Fruit fly (Drosophila melanogaster) whole organism, embryonic: Measurements from ENCODE around the gene Hph.

Experiments used
- B-H2 ChIP-seq: fragments of 200-800 bp; sonication (Bioruptor generic); optimal IDR thresholded peaks from 2 replicates; lab custom pipeline; 2018; ENCODE audit warnings: missing biosample characterization, mild to moderate bottlenecking, missing genetic modification characterization
- Blimp-1 ChIP-seq: fragments of 200-800 bp; sonication (Bioruptor generic); optimal IDR thresholded peaks from 3 replicates; lab custom pipeline; 2018; ENCODE audit warnings: missing biosample characterization, missing genetic modification characterization, mild to moderate bottlenecking, moderate library complexity, missing genetic modification reagents
- C15 ChIP-seq: fragments of 200-800 bp; sonication (Bioruptor generic); IDR thresholded peaks from 3 replicates; pipeline ENCODE4 v1.3.6; 2022; ENCODE audit warnings: missing biosample characterization, missing genetic modification characterization
- CG11093 ChIP-seq: fragments of 200-800 bp; sonication (Bioruptor generic); IDR thresholded peaks from 3 replicates; pipeline ENCODE4 v1.3.6; 2022; ENCODE audit warnings: missing biosample characterization, missing genetic modification characterization
- CG11247 ChIP-seq: fragments of 200-800 bp; sonication (Bioruptor generic); IDR thresholded peaks from 2 replicates; pipeline ENCODE4 v1.3.6; 2022; ENCODE audit warnings: missing biosample characterization, missing genetic modification characterization
- CG11456 ChIP-seq: fragments of 200-800 bp; sonication (Bioruptor generic); IDR thresholded peaks from 3 replicates; pipeline ENCODE4 v1.3.6; 2022; ENCODE audit warnings: missing biosample characterization, missing genetic modification characterization
- CG12155 ChIP-seq: fragments of 200-800 bp; sonication (Bioruptor generic); optimal IDR thresholded peaks from 3 replicates; lab custom pipeline; 2016; ENCODE audit warnings: missing biosample characterization, missing genetic modification characterization
- CG14441 ChIP-seq: fragments of 200-800 bp; sonication (Bioruptor generic); IDR thresholded peaks from 2 replicates; pipeline ENCODE4 v1.3.6; 2022; ENCODE audit warnings: missing biosample characterization, missing genetic modification characterization
- CG1602 ChIP-seq: fragments of 200-800 bp; sonication (Bioruptor generic); optimal IDR thresholded peaks from 3 replicates; lab custom pipeline; 2016; ENCODE audit warnings: missing biosample characterization, missing genetic modification characterization
- CG18011 ChIP-seq: fragments of 200-800 bp; sonication (Bioruptor generic); optimal IDR thresholded peaks from 2 replicates; lab custom pipeline; 2017; ENCODE audit warnings: missing biosample characterization, missing genetic modification characterization, mild to moderate bottlenecking, moderate library complexity, missing genotype
- CG18476 ChIP-seq: fragments of 200-800 bp; sonication (Bioruptor generic); optimal IDR thresholded peaks from 2 replicates; lab custom pipeline; 2016; ENCODE audit warnings: missing biosample characterization, mild to moderate bottlenecking, missing genetic modification characterization
- CG2116 ChIP-seq: fragments of 200-800 bp; sonication (Bioruptor generic); optimal IDR thresholded peaks from 3 replicates; lab custom pipeline; 2018; ENCODE audit warnings: missing biosample characterization, mild to moderate bottlenecking, missing genetic modification characterization
- CG3995 ChIP-seq: fragments of 200-800 bp; sonication (Bioruptor generic); optimal IDR thresholded peaks from 3 replicates; lab custom pipeline; 2016; ENCODE audit warnings: missing biosample characterization, missing genetic modification characterization
- CG4707 ChIP-seq: fragments of 200-800 bp; sonication (Bioruptor generic); optimal IDR thresholded peaks from 2 replicates; lab custom pipeline; 2018; ENCODE audit warnings: missing biosample characterization, mild to moderate bottlenecking, missing genetic modification characterization, moderate library complexity
- CG5245 ChIP-seq: fragments of 200-800 bp; sonication (Bioruptor generic); optimal IDR thresholded peaks from 3 replicates; lab custom pipeline; 2016; ENCODE audit warnings: missing biosample characterization, missing genetic modification characterization
- CG7556 ChIP-seq: fragments of 200-800 bp; sonication (Bioruptor generic); optimal IDR thresholded peaks from 2 replicates; lab custom pipeline; 2017; ENCODE audit warnings: missing biosample characterization, mild to moderate bottlenecking, missing genetic modification characterization
- CG8281 ChIP-seq: fragments of 200-800 bp; sonication (Bioruptor generic); optimal IDR thresholded peaks from 2 replicates; lab custom pipeline; 2018; ENCODE audit warnings: missing biosample characterization, mild to moderate bottlenecking, missing genetic modification characterization, moderate library complexity
- CTCF ChIP-seq: fragments of 200-800 bp; sonication (Bioruptor generic); optimal IDR thresholded peaks from 2 replicates; lab custom pipeline; 2017; ENCODE audit warnings: missing biosample characterization, mild to moderate bottlenecking, missing genetic modification characterization, moderate library complexity
- Dbx ChIP-seq: fragments of 200-800 bp; sonication (Bioruptor generic); IDR thresholded peaks from 3 replicates; pipeline ENCODE4 v1.3.6; 2022; ENCODE audit warnings: missing biosample characterization, missing genetic modification characterization
- Dref ChIP-seq: fragments of 200-800 bp; sonication (Bioruptor generic); IDR thresholded peaks from 2 replicates; pipeline ENCODE4 v1.3.6; 2022; ENCODE audit warnings: missing biosample characterization, missing genetic modification characterization
- Drgx ChIP-seq: fragments of 200-800 bp; sonication (Bioruptor generic); IDR thresholded peaks from 2 replicates; pipeline ENCODE4 v1.3.6; 2022; ENCODE audit warnings: missing biosample characterization, missing genetic modification characterization
- E2f2 ChIP-seq: fragments of 200-800 bp; sonication (Bioruptor generic); IDR thresholded peaks from 2 replicates; pipeline ENCODE4 v1.3.6; 2022; ENCODE audit warnings: missing biosample characterization, missing genetic modification characterization
- Eip74EF ChIP-seq, 2 experiments: fragments of 200-800 bp in 1 of 2; fragments of >200 bp in 1 of 2; sonication (Bioruptor generic) in 1 of 2; optimal IDR thresholded peaks; 2 replicates each; lab custom pipeline; 2017 to 2019; ENCODE audit warnings: missing biosample characterization in 2 of 2, missing genetic modification characterization in 2 of 2, mild to moderate bottlenecking in 1 of 2, moderate library complexity in 1 of 2
- Ets65A ChIP-seq: fragments of 200-800 bp; sonication (Bioruptor generic); peaks from one replicate; lab custom pipeline; 2016; ENCODE audit warnings: missing biosample characterization, missing genetic modification characterization
- H2.0 ChIP-seq: fragments of 200-800 bp; sonication (Bioruptor generic); IDR thresholded peaks from 2 replicates; pipeline ENCODE4 v1.3.6; 2022; ENCODE audit warnings: missing biosample characterization, missing genetic modification characterization
- Hr78 ChIP-seq, 2 experiments: fragments of 200-800 bp in 1 of 2; fragments of >200 bp in 1 of 2; sonication (Bioruptor generic) in 1 of 2; optimal IDR thresholded peaks; 2 replicates each; lab custom pipeline; 2017 to 2019; ENCODE audit warnings: missing biosample characterization in 2 of 2, missing genetic modification characterization in 2 of 2, mild to moderate bottlenecking in 1 of 2, moderate library complexity in 1 of 2
- Max ChIP-seq: fragments of 200-800 bp; sonication (Bioruptor generic); optimal IDR thresholded peaks from 2 replicates; lab custom pipeline; 2016; ENCODE audit warnings: missing biosample characterization, mild to moderate bottlenecking, missing genetic modification characterization
- Mes4 ChIP-seq: fragments of 200-800 bp; sonication (Bioruptor generic); optimal IDR thresholded peaks from 2 replicates; lab custom pipeline; 2016; ENCODE audit warnings: missing biosample characterization, missing genetic modification characterization
- Pdp1 ChIP-seq, 2 experiments: fragments of 200-800 bp; sonication (Bioruptor generic); optimal IDR thresholded peaks; 3 replicates each; lab custom pipeline; 2016; ENCODE audit warnings: missing biosample characterization in 2 of 2, missing genetic modification characterization in 2 of 2, mild to moderate bottlenecking in 1 of 2, moderate library complexity in 1 of 2
- Ptx1 ChIP-seq: fragments of 200-800 bp; sonication (Bioruptor generic); IDR thresholded peaks from 2 replicates; pipeline ENCODE4 v1.3.6; 2022; ENCODE audit warnings: missing biosample characterization, missing genetic modification characterization
- Trl ChIP-seq, 3 experiments: fragments of >200 bp in 2 of 3; fragments of 200-800 bp in 1 of 3; sonication (Bioruptor generic) in 1 of 3; optimal IDR thresholded peaks; 2 replicates in 1 of 3; 3 replicates in 2 of 3; lab custom pipeline; 2016 to 2017; ENCODE audit warnings: missing biosample characterization in 1 of 3, missing genetic modification characterization in 1 of 3
- YL-1 ChIP-seq: fragments of 200-800 bp; sonication (Bioruptor generic); optimal IDR thresholded peaks from 3 replicates; lab custom pipeline; 2017; ENCODE audit warnings: missing biosample characterization, mild to moderate bottlenecking, missing genetic modification characterization
- ac ChIP-seq: fragments of 200-800 bp; sonication (Bioruptor generic); optimal IDR thresholded peaks from 3 replicates; lab custom pipeline; 2017; ENCODE audit warnings: missing biosample characterization, mild to moderate bottlenecking, missing genetic modification characterization
- ash1 ChIP-seq: fragments of 200-800 bp; sonication (Bioruptor generic); optimal IDR thresholded peaks from 2 replicates; lab custom pipeline; 2018; ENCODE audit warnings: missing biosample characterization, mild to moderate bottlenecking, missing genetic modification characterization
- ato ChIP-seq: fragments of 200-800 bp; sonication (Bioruptor generic); IDR thresholded peaks from 2 replicates; pipeline ENCODE4 v1.3.6; 2022; ENCODE audit warnings: missing biosample characterization, missing genetic modification characterization; ENCODE audit not compliant: partially characterized antibody
- bbx ChIP-seq: fragments of 200-800 bp; sonication (Bioruptor generic); IDR thresholded peaks from 2 replicates; pipeline ENCODE4 v1.3.6; 2022; ENCODE audit warnings: missing biosample characterization, missing genetic modification characterization; ENCODE audit not compliant: partially characterized antibody
- bsh ChIP-seq, 2 experiments: fragments of 200-800 bp; sonication (Bioruptor generic); optimal IDR thresholded peaks; 2 replicates each; lab custom pipeline; 2017 to 2018; ENCODE audit warnings: mild to moderate bottlenecking in 2 of 2, missing biosample characterization in 2 of 2, missing genetic modification characterization in 2 of 2, moderate library complexity in 1 of 2
- cato ChIP-seq: fragments of 200-800 bp; sonication (Bioruptor generic); optimal IDR thresholded peaks from 2 replicates; lab custom pipeline; 2016; ENCODE audit warnings: missing biosample characterization, missing genetic modification characterization, borderline replicate concordance
- fd64A ChIP-seq: fragments of 200-800 bp; sonication (Bioruptor generic); optimal IDR thresholded peaks from 3 replicates; lab custom pipeline; 2018; ENCODE audit warnings: missing biosample characterization, mild to moderate bottlenecking, missing genetic modification characterization
- grn ChIP-seq: fragments of 200-800 bp; sonication (Bioruptor generic); optimal IDR thresholded peaks from 3 replicates; lab custom pipeline; 2017; ENCODE audit warnings: missing biosample characterization, missing genetic modification characterization
- ham ChIP-seq: fragments of 200-800 bp; sonication (Bioruptor generic); IDR thresholded peaks from 2 replicates; pipeline ENCODE4 v1.3.6; 2022; ENCODE audit warnings: missing biosample characterization, missing genetic modification characterization
- maf-S ChIP-seq: fragments of 200-800 bp; sonication (Bioruptor generic); optimal IDR thresholded peaks from 2 replicates; lab custom pipeline; 2016; ENCODE audit warnings: missing biosample characterization, missing genetic modification characterization
- row ChIP-seq: fragments of 200-800 bp; sonication (Bioruptor generic); IDR thresholded peaks from 3 replicates; pipeline ENCODE4 v1.3.6; 2022; ENCODE audit warnings: missing biosample characterization, missing genetic modification characterization
- sim ChIP-seq: fragments of 200-800 bp; sonication (Bioruptor generic); IDR thresholded peaks from 2 replicates; pipeline ENCODE4 v1.3.6; 2022; ENCODE audit warnings: missing biosample characterization, missing genetic modification characterization
- slou ChIP-seq: fragments of 200-800 bp; sonication (Bioruptor generic); optimal IDR thresholded peaks from 3 replicates; lab custom pipeline; 2016; ENCODE audit warnings: missing biosample characterization, missing genetic modification characterization
- slp2 ChIP-seq: fragments of 200-800 bp; sonication (Bioruptor generic); optimal IDR thresholded peaks from 2 replicates; lab custom pipeline; 2016; ENCODE audit warnings: missing biosample characterization, missing genetic modification characterization
- toy ChIP-seq: fragments of 200-800 bp; sonication (Bioruptor generic); IDR thresholded peaks from 2 replicates; pipeline ENCODE4 v1.3.6; 2022; ENCODE audit warnings: missing biosample characterization, missing genetic modification characterization
- wor ChIP-seq: fragments of 200-800 bp; sonication (Bioruptor generic); IDR thresholded peaks from 2 replicates; pipeline ENCODE4 v1.3.6; 2022; ENCODE audit warnings: missing biosample characterization, missing genetic modification characterization
- z ChIP-seq: fragments of 200-800 bp; sonication (Bioruptor generic); IDR thresholded peaks from 3 replicates; pipeline ENCODE4 v1.3.6; 2022; ENCODE audit warnings: missing biosample characterization, missing genetic modification characterization

Hph gene

dm6 chr3R:5256462-5257146 lies at the start of gene Hph, which contains the start of gene Enoph (continued):
- TF ChIP-seq Eip74EF (GFP tag; optimal IDR thresholded peaks at IDR 0.05; lab: Kevin White, UChicago): no peak
- TF ChIP-seq B-H2: peak; percentile 57
- peak; percentile 15 for TF ChIP-seq Mes4 (GFP tag; lab: Kevin White, UChicago)
- TF ChIP-seq C15 (GFP tag; lab: Robert Waterston, UW): 0 out of 3 replicates have a peak, but pooled peaks have one; percentile 17
- no peak for TF ChIP-seq ash1 (GFP tag; lab: Kevin White, UChicago)
- peak; percentile 6 for TF ChIP-seq CTCF (GFP tag; lab: Kevin White, UChicago)
- TF ChIP-seq z (GFP tag; lab: Robert Waterston, UW): no peak
- TF ChIP-seq Blimp-1 (GFP tag; lab: Kevin White, UChicago): peak; percentile 45
- no peak for TF ChIP-seq sim (GFP tag; lab: Robert Waterston, UW)
- peak; percentile 36; the same call in 1 of the 2 replicates for TF ChIP-seq wor (GFP tag; lab: Robert Waterston, UW)
- no peak for TF ChIP-seq ac
- TF ChIP-seq CG11093 (GFP tag; lab: Robert Waterston, UW): peak; percentile 54; the same call in 1 of the 3 replicates
- no peak for TF ChIP-seq Trl (optimal IDR thresholded peaks at IDR 0.05; lab: Kevin White, UChicago)
- TF ChIP-seq Trl (GFP tag; optimal IDR thresholded peaks at IDR 0.05; lab: Kevin White, UChicago): peak; percentile 59
- peak; percentile 78 for TF ChIP-seq Dbx (GFP tag; lab: Robert Waterston, UW)
- TF ChIP-seq CG2116 (GFP tag; lab: Kevin White, UChicago): peak; percentile 69
- peak; percentile 58 for TF ChIP-seq CG7556
- no peak for TF ChIP-seq Hr78 (GFP tag; optimal IDR thresholded peaks at IDR 0.05; lab: Kevin White, UChicago)
- TF ChIP-seq bsh (GFP tag; optimal IDR thresholded peaks at IDR 0.05; lab: Kevin White, UChicago): peak in 1 of 2 experiments; percentile 39
- TF ChIP-seq cato (GFP tag; lab: Kevin White, UChicago): no peak
- TF ChIP-seq Ptx1 (GFP tag; lab: Robert Waterston, UW): peak; percentile 70
- no peak for TF ChIP-seq slp2 (GFP tag; lab: Kevin White, UChicago)
- no peak for TF ChIP-seq CG4707 (GFP tag; lab: Kevin White, UChicago)
- TF ChIP-seq CG11247 (GFP tag; lab: Robert Waterston, UW): no peak
- TF ChIP-seq CG3995: peak; percentile 35
- TF ChIP-seq CG18011 (GFP tag; lab: Kevin White, UChicago): no peak
- TF ChIP-seq grn: no peak
- TF ChIP-seq CG8281 (tag; lab: Kevin White, UChicago): no peak
- peak; percentile 52; the same call in 1 of the 2 replicates for TF ChIP-seq E2f2 (GFP tag; lab: Robert Waterston, UW)
- TF ChIP-seq CG14441: peak; percentile 54
- TF ChIP-seq toy (GFP tag; lab: Robert Waterston, UW): no peak
- TF ChIP-seq Max (GFP tag; lab: Kevin White, UChicago): peak; percentile 66
- peak; percentile 24 for TF ChIP-seq CG18476
- peak; percentile 59 for TF ChIP-seq CG1602 (GFP tag; lab: Kevin White, UChicago)
- TF ChIP-seq Pdp1 (GFP tag; optimal IDR thresholded peaks at IDR 0.05; lab: Kevin White, UChicago): peak; percentile 24 to 63
- TF ChIP-seq maf-S (GFP tag; lab: Kevin White, UChicago): peak; percentile 30
- peak; percentile 53; the same call in 1 of the 2 replicates for TF ChIP-seq Drgx (GFP tag; lab: Robert Waterston, UW)
- TF ChIP-seq ham (GFP tag; lab: Robert Waterston, UW): no peak
- TF ChIP-seq slou (GFP tag; lab: Kevin White, UChicago): peak; percentile 54
- TF ChIP-seq bbx (GFP tag; lab: Robert Waterston, UW): peak; percentile 83
- peak; percentile 66 for TF ChIP-seq ato
- no peak for TF ChIP-seq H2.0 (GFP tag; lab: Robert Waterston, UW)
- TF ChIP-seq YL-1 (GFP tag; lab: Kevin White, UChicago): peak; percentile 15
- TF ChIP-seq CG5245 (GFP tag; lab: Kevin White, UChicago): peak; percentile 38
- TF ChIP-seq fd64A (GFP tag; lab: Kevin White, UChicago): no peak
- peak; percentile 80 for TF ChIP-seq row (GFP tag; lab: Robert Waterston, UW)
- TF ChIP-seq CG11456: peak; percentile 63; the same call in 1 of the 3 replicates
- peak; percentile 71 for TF ChIP-seq CG12155 (GFP tag; lab: Kevin White, UChicago)
- peak; percentile 88 for TF ChIP-seq Dref
- TF ChIP-seq Ets65A (GFP tag; lab: Kevin White, UChicago): peak; percentile 95
